Fruit fly (Drosophila melanogaster) whole organism, wandering third instar larva: ENCODE data around the gene CG14803.

Experiments used
- CG9705 ChIP-seq: fragments of 200-800 bp; sonication (Bioruptor generic); optimal IDR thresholded peaks from 2 replicates; lab custom pipeline; 2018; ENCODE audit warnings: missing biosample characterization, mild to moderate bottlenecking, missing genetic modification characterization
- GATAd ChIP-seq: sonication (Bioruptor generic); optimal IDR thresholded peaks from 2 replicates; lab custom pipeline; 2016; ENCODE audit warnings: missing biosample characterization, missing genetic modification characterization
- Hnf4 ChIP-seq: fragments of 200-800 bp; sonication (Bioruptor generic); optimal IDR thresholded peaks from 2 replicates; lab custom pipeline; 2016; ENCODE audit warnings: missing biosample characterization, mild to moderate bottlenecking, missing genetic modification characterization
- Hr83 ChIP-seq: fragments of 200-300 bp; sonication (Bioruptor generic); optimal IDR thresholded peaks from 2 replicates; lab custom pipeline; 2016; ENCODE audit warnings: missing biosample characterization, mild to moderate bottlenecking, missing genetic modification characterization, moderate library complexity; ENCODE audit not compliant: poor library complexity, severe bottlenecking
- Mio ChIP-seq: sonication (Bioruptor generic); optimal IDR thresholded peaks from 2 replicates; lab custom pipeline; 2016; ENCODE audit warnings: missing biosample characterization, missing genetic modification characterization
- dl ChIP-seq, 2 experiments: fragments of 175-275, 200-275 bp in 1 of 2; fragments of 200-275 bp in 1 of 2; sonication (Bioruptor generic); optimal IDR thresholded peaks; lab custom pipeline; 2018; ENCODE audit warnings: mild to moderate bottlenecking in 2 of 2, missing biosample characterization in 2 of 2, missing genetic modification characterization in 2 of 2, moderate library complexity in 2 of 2; ENCODE audit not compliant: partially characterized antibody in 2 of 2, insufficient read depth in 1 of 2
- dmrt93B ChIP-seq: fragments of 200-800 bp; sonication (Bioruptor generic); optimal IDR thresholded peaks from 2 replicates; lab custom pipeline; 2018; ENCODE audit warnings: missing biosample characterization, mild to moderate bottlenecking, missing genetic modification characterization
- foxo ChIP-seq, 2 experiments: fragments of 200-800 bp; sonication (Bioruptor generic); optimal IDR thresholded peaks; 2 replicates in 1 of 2; 3 replicates in 1 of 2; lab custom pipeline; 2016 to 2017; ENCODE audit warnings: missing biosample characterization in 2 of 2, missing genetic modification characterization in 2 of 2
- lola ChIP-seq: fragments of >200 bp; optimal IDR thresholded peaks from 2 replicates; lab custom pipeline; 2017; ENCODE audit warnings: missing biosample characterization, missing genetic modification characterization
- pan ChIP-seq: fragments of >200 bp; optimal IDR thresholded peaks from 2 replicates; lab custom pipeline; 2017
- psq ChIP-seq: fragments of 200-800 bp; sonication (Bioruptor generic); optimal IDR thresholded peaks from 3 replicates; lab custom pipeline; 2017; ENCODE audit warnings: missing biosample characterization, mild to moderate bottlenecking, missing genetic modification characterization, moderate library complexity
- usp ChIP-seq: fragments of >200 bp; optimal IDR thresholded peaks from 2 replicates; lab custom pipeline; 2017; ENCODE audit warnings: missing biosample characterization, missing genetic modification characterization

DNA sequence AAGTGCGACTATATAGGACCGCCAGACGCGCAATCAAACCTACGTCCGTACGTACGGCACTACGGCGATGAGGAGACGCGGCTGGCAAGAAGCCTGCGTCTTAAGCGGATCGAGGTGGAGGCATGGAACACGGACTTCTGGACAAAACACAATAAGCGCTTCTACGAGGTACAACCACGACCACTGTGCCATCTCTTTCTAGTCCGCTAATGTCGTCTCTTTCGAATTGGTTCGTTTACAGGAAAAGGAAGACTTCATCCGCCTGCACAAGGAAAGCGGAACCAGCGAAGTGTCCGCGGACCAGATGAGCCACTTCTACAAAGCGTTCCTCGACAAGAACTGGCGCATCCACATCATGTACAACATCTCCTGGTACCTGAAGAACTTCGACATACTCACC, 12.1 kb downstream of the CG14803 start:
- no peak for TF ChIP-seq Hnf4 (GFP tag; lab: Kevin White, UChicago)
- no peak for TF ChIP-seq psq (GFP tag; lab: Kevin White, UChicago)
- no peak for TF ChIP-seq pan (lab: Kevin White, UChicago)
- TF ChIP-seq usp: no peak
- no peak for TF ChIP-seq Mio (GFP tag; lab: Kevin White, UChicago)
- no peak for TF ChIP-seq Hr83
- TF ChIP-seq dmrt93B (GFP tag; lab: Kevin White, UChicago): no peak
- TF ChIP-seq lola (GFP tag; lab: Kevin White, UChicago): no peak
- TF ChIP-seq dl (GFP tag; optimal IDR thresholded peaks at IDR 0.05; lab: Kevin White, UChicago; ENCODE audit: insufficient read depth in 1 of 2, partially characterized antibody in 2 of 2): no peak
- no peak for TF ChIP-seq GATAd
- no peak for TF ChIP-seq CG9705 (GFP tag; lab: Kevin White, UChicago)
- TF ChIP-seq foxo (GFP tag; optimal IDR thresholded peaks at IDR 0.05; lab: Kevin White, UChicago): no peak
